Fruit fly (Drosophila melanogaster): ENCODE measurements around the gene SecS.

The SecS gene

dm6 chr3R:5624115-5624878, 23.1 kb downstream of the SecS start, which contains the start of the genes Dph4, Spec2 and RpL13A (continued):
- no peak for TF ChIP-seq Gug (GFP tag; IDR thresholded peaks at IDR 0.05)
- peak; percentile 64 for TF ChIP-seq fd59A (GFP tag; optimal IDR thresholded peaks at IDR 0.05)
- TF ChIP-seq Smox (GFP tag; optimal IDR thresholded peaks at IDR 0.05), result no peak
- TF ChIP-seq dsx (GFP tag; optimal IDR thresholded peaks at IDR 0.05; ENCODE audit: poor library complexity, severe bottlenecking), result peak; percentile 38
- TF ChIP-seq Lpt (GFP tag; optimal IDR thresholded peaks at IDR 0.05), result no peak
- TF ChIP-seq CG7368 (GFP tag; optimal IDR thresholded peaks at IDR 0.05), result peak; percentile 86
- no peak for TF ChIP-seq CG10631 (GFP tag; optimal IDR thresholded peaks at IDR 0.05)
- TF ChIP-seq achi (GFP tag; optimal IDR thresholded peaks at IDR 0.05), result peak; percentile 100
- TF ChIP-seq Eip78C (GFP tag), result peak; percentile 96
- TF ChIP-seq OdsH (GFP tag; optimal IDR thresholded peaks at IDR 0.05), result no peak
- no peak for TF ChIP-seq CG4318 (GFP tag; optimal IDR thresholded peaks at IDR 0.05)
- TF ChIP-seq eg (GFP tag; IDR thresholded peaks at IDR 0.05), result no peak
- TF ChIP-seq Sox14 (GFP tag; optimal IDR thresholded peaks at IDR 0.05), result peak; percentile 81
- peak; percentile 83 for TF ChIP-seq CG34406 (GFP tag; optimal IDR thresholded peaks at IDR 0.05)
- peak; percentile 80 for TF ChIP-seq CG31627 (GFP tag; optimal IDR thresholded peaks at IDR 0.05)
- no peak for TF ChIP-seq CG8119 (GFP tag; IDR thresholded peaks at IDR 0.05)

dm6 chr3R:5627552-5627951, 26.3 kb downstream of the SecS start, which contains the start of gene CG31551:
Gene CG31551, plus strand, starts transcription at chr3R:5627852.
- no peak for TF ChIP-seq pdm3 (GFP tag; optimal IDR thresholded peaks at IDR 0.05)
- no peak for TF ChIP-seq achi (GFP tag; optimal IDR thresholded peaks at IDR 0.05)

DNA sequence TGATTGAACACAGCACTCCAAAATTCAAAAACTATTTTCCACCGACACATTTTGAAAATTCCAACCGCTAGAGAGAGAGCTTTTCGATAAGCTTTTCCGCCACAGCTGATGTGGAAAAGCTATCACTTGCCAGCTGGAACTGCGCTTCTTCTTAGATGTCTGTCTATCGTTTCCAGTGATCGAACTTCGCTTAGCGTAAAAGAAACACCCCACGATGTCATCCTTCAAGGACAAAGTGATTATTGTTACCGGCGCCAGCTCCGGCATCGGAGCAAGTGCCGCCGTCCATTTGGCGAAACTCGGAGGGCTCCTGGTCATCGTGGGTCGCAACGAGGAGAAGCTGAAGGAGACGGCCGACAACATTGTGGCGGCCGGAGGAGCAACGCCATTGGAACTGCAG, 30.9 kb downstream of the SecS start, which contains the start of gene CG31549:
CG31549 (plus strand) TSS at position 11 of the 400 bp plus-strand sequence.
- TF ChIP-seq Sox15 (GFP tag; optimal IDR thresholded peaks at IDR 0.05), result no peak
- no peak for TF ChIP-seq Eip78C (GFP tag)
- no peak for TF ChIP-seq Hr39 (GFP tag; optimal IDR thresholded peaks at IDR 0.05)
- TF ChIP-seq CG9139 (GFP tag; optimal IDR thresholded peaks at IDR 0.05), result no peak
- TF ChIP-seq CG3032 (tag; optimal IDR thresholded peaks at IDR 0.05), result no peak
- no peak for TF ChIP-seq CG6276 (GFP tag; optimal IDR thresholded peaks at IDR 0.05)
- no peak for TF ChIP-seq achi (GFP tag; optimal IDR thresholded peaks at IDR 0.05)
- no peak for TF ChIP-seq dsx (GFP tag; optimal IDR thresholded peaks at IDR 0.05; ENCODE audit: poor library complexity, severe bottlenecking)
- no peak for TF ChIP-seq vri (GFP tag; optimal IDR thresholded peaks at IDR 0.05)
- no peak for TF ChIP-seq CG8319 (GFP tag; optimal IDR thresholded peaks at IDR 0.05)
- TF ChIP-seq Sox14 (GFP tag; optimal IDR thresholded peaks at IDR 0.05), result no peak

DNA sequence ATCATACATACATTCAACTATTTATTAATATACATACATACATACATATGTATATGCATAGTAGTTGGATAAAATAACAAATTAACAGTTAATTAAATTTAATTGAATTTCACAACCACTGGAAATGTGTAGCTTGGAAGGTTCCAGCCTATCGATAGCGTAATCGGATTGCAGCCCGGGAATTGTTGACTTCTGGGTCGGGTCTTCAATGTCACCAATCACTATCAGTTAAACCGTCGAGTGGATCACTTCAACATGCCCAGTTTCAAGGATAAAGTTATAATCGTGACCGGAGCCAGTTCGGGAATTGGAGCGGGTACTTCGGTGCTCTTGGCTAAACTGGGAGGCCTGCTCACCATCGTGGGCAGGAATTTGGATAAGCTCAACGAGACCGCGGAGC, 32.2 kb downstream of the SecS start, which contains the start of gene CG12171:
CG12171 (plus strand) TSS at position 191 of the 400 bp plus-strand sequence.
- TF ChIP-seq CG34406 (GFP tag; optimal IDR thresholded peaks at IDR 0.05) (no peak), esn (GFP tag; optimal IDR thresholded peaks at IDR 0.05) (peak; percentile 8), svp (GFP tag) (peak; percentile 98), CG15336 (GFP tag; IDR thresholded peaks at IDR 0.05) (no peak)

- TF ChIP-seq CG11294 (GFP tag; IDR thresholded peaks at IDR 0.05) (no peak), Gug (GFP tag; IDR thresholded peaks at IDR 0.05) (no peak), CG6276 (GFP tag; optimal IDR thresholded peaks at IDR 0.05) (no peak), CG16779 (tag; optimal IDR thresholded peaks at IDR 0.05) (no peak), CG7368 (GFP tag; optimal IDR thresholded peaks at IDR 0.05) (no peak), Sox14 (GFP tag; optimal IDR thresholded peaks at IDR 0.05) (no peak), net (GFP tag; optimal IDR thresholded peaks at IDR 0.05) (no peak)
Observed at dm6 chr3R:5635524-5635923, 34.3 kb downstream of the SecS start, which contains the start of gene CG31546. Gene CG31546, minus strand, starts transcription at chr3R:5635624.

All from whole organism, prepupa.